Fruit fly (Drosophila melanogaster): ENCODE data around the gene CG45089.

CG45089 gene

dm6 chrX:7908239-7909068, 14.9 kb upstream of the CG45089 start, which contains the start of the genes dpr14 and spidey (continued):
- TF ChIP-seq CG10274 (GFP tag; optimal IDR thresholded peaks at IDR 0.05) (peak; percentile 69), slou (GFP tag; optimal IDR thresholded peaks at IDR 0.05) (peak; percentile 26), CkIIα-i1 (GFP tag; IDR thresholded peaks at IDR 0.05) (peak; percentile 36; the same call in 1 of the 2 replicates), cas (GFP tag; IDR thresholded peaks at IDR 0.05) (peak; percentile 67; the same call in 1 of the 2 replicates), crp (GFP tag; optimal IDR thresholded peaks at IDR 0.05) (peak in 1 of 2 experiments; percentile 36), CG9932 (GFP tag; IDR thresholded peaks at IDR 0.05) (peak; percentile 91), wdn (GFP tag; IDR thresholded peaks at IDR 0.05) (peak; percentile 86), CG2120 (GFP tag; optimal IDR thresholded peaks at IDR 0.05) (peak; percentile 96), CG2712 (tag; optimal IDR thresholded peaks at IDR 0.05) (peak; percentile 92), CG3281 (GFP tag; optimal IDR thresholded peaks at IDR 0.05) (peak; percentile 92), stc (GFP tag; IDR thresholded peaks at IDR 0.05) (peak; percentile 86), CG17328 (GFP tag; IDR thresholded peaks at IDR 0.05) (peak; percentile 85), Meics (GFP tag; optimal IDR thresholded peaks at IDR 0.05) (peak; percentile 94), lmd (GFP tag; IDR thresholded peaks at IDR 0.05) (peak; percentile 91), grau (tag; optimal IDR thresholded peaks at IDR 0.05) (peak; percentile 92), CG4328 (GFP tag; optimal IDR thresholded peaks at IDR 0.05) (peak; percentile 87), tll (GFP tag; optimal IDR thresholded peaks at IDR 0.05) (no peak), unpg (GFP tag; optimal IDR thresholded peaks at IDR 0.05) (peak; percentile 92), CG15514 (GFP tag; optimal IDR thresholded peaks at IDR 0.05) (peak; percentile 84)

dm6 chrX:7901153-7902038, 7.8 kb upstream of the CG45089 start, which contains the start of the genes RpS6 and bys:
Gene RpS6, minus strand, starts transcription at chrX:7901331.
Gene bys, plus strand, starts transcription at chrX:7901880.
- TF ChIP-seq phol (tag; optimal IDR thresholded peaks at IDR 0.05) (peak; percentile 34), CG1832 (GFP tag; optimal IDR thresholded peaks at IDR 0.05) (no peak), YL-1 (GFP tag; optimal IDR thresholded peaks at IDR 0.05) (peak; percentile 63), CG17359 (tag; optimal IDR thresholded peaks at IDR 0.05) (peak; percentile 14), CG8924 (tag; optimal IDR thresholded peaks at IDR 0.05) (peak; percentile 3), bcd (GFP tag; optimal IDR thresholded peaks at IDR 0.05) (peak; percentile 47), sob (GFP tag; IDR thresholded peaks at IDR 0.05) (peak; percentile 73), Taf1 (GFP tag; IDR thresholded peaks at IDR 0.05) (no peak; the same call in 1 of the 2 replicates), CG11085 (GFP tag; IDR thresholded peaks at IDR 0.05) (peak; percentile 55), gce (GFP tag; IDR thresholded peaks at IDR 0.05) (no peak), CG6791 (GFP tag; IDR thresholded peaks at IDR 0.05; ENCODE audit: partially characterized antibody) (peak; percentile 83), cad (GFP tag; optimal IDR thresholded peaks at IDR 0.05) (no peak), scrt (GFP tag; optimal IDR thresholded peaks at IDR 0.05) (peak; percentile 61), Asciz (GFP tag; optimal IDR thresholded peaks at IDR 0.05) (peak; percentile 64), ken (GFP tag; IDR thresholded peaks at IDR 0.05) (peak; percentile 42; the same call in 1 of the 3 replicates), Ada2b (GFP tag; IDR thresholded peaks at IDR 0.05) (peak; percentile 40; the same call in 1 of the 2 replicates), CG7357 (GFP tag; IDR thresholded peaks at IDR 0.05) (no peak), amos (GFP tag; IDR thresholded peaks at IDR 0.05; ENCODE audit: partially characterized antibody) (peak; percentile 92), lilli (GFP tag; optimal IDR thresholded peaks at IDR 0.05) (peak; percentile 10), pum (GFP tag; optimal IDR thresholded peaks at IDR 0.05) (peak; percentile 1), CG34376 (GFP tag; optimal IDR thresholded peaks at IDR 0.05) (peak; percentile 74), Nf-YC (tag; optimal IDR thresholded peaks at IDR 0.05) (peak; percentile 31), CG6683 (GFP tag; optimal IDR thresholded peaks at IDR 0.05) (no peak), Ets65A (GFP tag) (peak; percentile 37), CG9797 (GFP tag; optimal IDR thresholded peaks at IDR 0.05) (no peak), CG13296 (GFP tag; optimal IDR thresholded peaks at IDR 0.05) (peak; percentile 66), CG43689 (GFP tag; IDR thresholded peaks at IDR 0.05) (no peak)

Measured in whole organism, embryonic.